Fruit fly (Drosophila melanogaster): Measurements from ENCODE around the gene bbx.

bbx gene

dm6 chrX:21388734-21389133 lies 25.9 kb downstream of the bbx start, which contains the start of gene mst (continued):
- TF ChIP-seq sr (GFP tag; IDR thresholded peaks at IDR 0.05) (no peak), CG11398 (GFP tag; optimal IDR thresholded peaks at IDR 0.05) (no peak), CG17612 (GFP tag; IDR thresholded peaks at IDR 0.05) (no peak), sens-2 (GFP tag; IDR thresholded peaks at IDR 0.05) (no peak), CG6272 (GFP tag; IDR thresholded peaks at IDR 0.05) (no peak), Hr78 (GFP tag; optimal IDR thresholded peaks at IDR 0.05) (no peak), CG1529 (GFP tag; optimal IDR thresholded peaks at IDR 0.05) (no peak), Stat92E (GFP tag; optimal IDR thresholded peaks at IDR 0.05) (no peak), gce (GFP tag; IDR thresholded peaks at IDR 0.05) (no peak), amos (GFP tag; IDR thresholded peaks at IDR 0.05; ENCODE audit: partially characterized antibody) (peak; percentile 62), Hr39 (optimal IDR thresholded peaks at IDR 0.05) (no peak), lbe (GFP tag; optimal IDR thresholded peaks at IDR 0.05) (no peak), C15 (GFP tag; IDR thresholded peaks at IDR 0.05) (no peak), luna (GFP tag; optimal IDR thresholded peaks at IDR 0.05) (no peak), odd (GFP tag; optimal IDR thresholded peaks at IDR 0.05) (no peak), CG13775 (GFP tag; optimal IDR thresholded peaks at IDR 0.05) (no peak), HLH4C (GFP tag; IDR thresholded peaks at IDR 0.05; ENCODE audit: partially characterized antibody) (peak; percentile 67), Gug (GFP tag; IDR thresholded peaks at IDR 0.05) (no peak), CG1602 (GFP tag; optimal IDR thresholded peaks at IDR 0.05) (no peak), CG15011 (GFP tag; optimal IDR thresholded peaks at IDR 0.05) (no peak), chn (GFP tag; optimal IDR thresholded peaks at IDR 0.05) (no peak), ase (GFP tag; IDR thresholded peaks at IDR 0.05) (no peak), chinmo (GFP tag; IDR thresholded peaks at IDR 0.05; ENCODE audit: partially characterized antibody) (0 out of 4 replicates have a peak, but pooled peaks have one; percentile 40), CG12236 (GFP tag; optimal IDR thresholded peaks at IDR 0.05) (no peak), CG1832 (GFP tag; optimal IDR thresholded peaks at IDR 0.05) (no peak), chif (GFP tag; optimal IDR thresholded peaks at IDR 0.05) (no peak), CG18619 (GFP tag; optimal IDR thresholded peaks at IDR 0.05) (no peak), Hmx (GFP tag; optimal IDR thresholded peaks at IDR 0.05) (no peak), vnd (GFP tag; IDR thresholded peaks at IDR 0.05; ENCODE audit: partially characterized antibody) (peak; percentile 61; the same call in 2 of the 3 replicates), klu (GFP tag; IDR thresholded peaks at IDR 0.05) (no peak), HLH3B (GFP tag; IDR thresholded peaks at IDR 0.05) (no peak), ken (GFP tag; IDR thresholded peaks at IDR 0.05) (no peak), CG17328 (GFP tag; IDR thresholded peaks at IDR 0.05) (no peak), CG16813 (GFP tag; IDR thresholded peaks at IDR 0.05; ENCODE audit: partially characterized antibody) (peak; percentile 62), CG17186 (GFP tag; optimal IDR thresholded peaks at IDR 0.05) (no peak), nerfin-2 (GFP tag; IDR thresholded peaks at IDR 0.05; ENCODE audit: partially characterized antibody) (no peak), sd (tag; optimal IDR thresholded peaks at IDR 0.05) (no peak), tup (GFP tag; optimal IDR thresholded peaks at IDR 0.05) (no peak), Ets97D (GFP tag; optimal IDR thresholded peaks at IDR 0.05) (no peak), CG7271 (tag; optimal IDR thresholded peaks at IDR 0.05) (no peak), BEAF-32 (GFP tag; optimal IDR thresholded peaks at IDR 0.05) (peak; percentile 59), Dp (GFP tag; optimal IDR thresholded peaks at IDR 0.05) (peak; percentile 51), CG7987 (GFP tag; optimal IDR thresholded peaks at IDR 0.05) (no peak), sens (GFP tag) (no peak), jumu (GFP tag; optimal IDR thresholded peaks at IDR 0.05) (no peak), Elba2 (GFP tag; optimal IDR thresholded peaks at IDR 0.05) (peak; percentile 10), Hr51 (GFP tag; optimal IDR thresholded peaks at IDR 0.05) (no peak), CG14014 (GFP tag; IDR thresholded peaks at IDR 0.05) (no peak), CG9727 (GFP tag; optimal IDR thresholded peaks at IDR 0.05) (no peak), dati (GFP tag; IDR thresholded peaks at IDR 0.05) (no peak), CG7786 (GFP tag; optimal IDR thresholded peaks at IDR 0.05) (no peak)

Data from whole organism, embryonic.